Worm (Caenorhabditis elegans) whole organism, late embryonic: ENCODE data around the gene mab-7.

Source experiments
- K02D7.2 ChIP-seq: sonication (generic microtip); optimal IDR thresholded peaks from 2 replicates; lab custom pipeline; 2017; ENCODE audit warnings: mild to moderate bottlenecking, missing genetic modification characterization, missing compliant biosample characterization
- ahr-1 ChIP-seq: sonication (generic microtip); optimal IDR thresholded peaks from 2 replicates; lab custom pipeline; 2016; ENCODE audit warnings: missing genetic modification characterization, missing compliant biosample characterization
- ceh-18 ChIP-seq: sonication (generic microtip); optimal IDR thresholded peaks from 2 replicates; lab custom pipeline; 2016; ENCODE audit warnings: missing genetic modification characterization, missing compliant biosample characterization
- ceh-19 ChIP-seq: fragments of 200-800 bp; sonication (Bioruptor generic); optimal IDR thresholded peaks from 2 replicates; lab custom pipeline; 2018; ENCODE audit warnings: mild to moderate bottlenecking, missing genetic modification characterization, missing compliant biosample characterization
- ceh-2 ChIP-seq: sonication (generic microtip); optimal IDR thresholded peaks from 2 replicates; lab custom pipeline; 2016; ENCODE audit warnings: missing genotype, missing genetic modification characterization, missing compliant biosample characterization
- ceh-30 ChIP-seq: fragments of 150-350 bp; optimal IDR thresholded peaks from 2 replicates; lab custom pipeline; 2014; ENCODE audit warnings: missing biosample characterization, missing genetic modification characterization
- ceh-31 ChIP-seq: sonication (generic microtip); optimal IDR thresholded peaks from 2 replicates; lab custom pipeline; 2016; ENCODE audit warnings: missing genetic modification characterization, missing compliant biosample characterization
- ceh-34 ChIP-seq: sonication (generic microtip); optimal IDR thresholded peaks from 2 replicates; lab custom pipeline; 2016; ENCODE audit warnings: mild to moderate bottlenecking, missing genetic modification characterization, missing compliant biosample characterization
- ceh-45 ChIP-seq: fragments of 200-800 bp; sonication (Bioruptor generic); IDR thresholded peaks from 2 replicates; pipeline ENCODE4 v1.3.6; 2022; ENCODE audit warnings: missing genetic modification reagents, missing genetic modification characterization, missing compliant biosample characterization
- ceh-48 ChIP-seq: sonication (generic microtip); optimal IDR thresholded peaks from 2 replicates; lab custom pipeline; 2016; ENCODE audit warnings: missing genetic modification characterization, inconsistent platforms, missing compliant biosample characterization
- ceh-9 ChIP-seq: sonication (generic microtip); optimal IDR thresholded peaks from 2 replicates; lab custom pipeline; 2016; ENCODE audit warnings: mild to moderate bottlenecking, missing genetic modification characterization, inconsistent platforms, missing compliant biosample characterization
- dve-1 ChIP-seq: sonication (generic microtip); optimal IDR thresholded peaks from 2 replicates; lab custom pipeline; 2017; ENCODE audit warnings: antibody characterized with exemption, mild to moderate bottlenecking, missing genetic modification characterization, missing compliant biosample characterization
- elt-4 ChIP-seq: sonication (generic microtip); optimal IDR thresholded peaks from 2 replicates; lab custom pipeline; 2016; ENCODE audit warnings: missing genetic modification characterization, missing compliant biosample characterization
- ets-4 ChIP-seq: sonication (generic microtip); optimal IDR thresholded peaks from 2 replicates; lab custom pipeline; 2016; ENCODE audit warnings: missing genetic modification characterization, missing compliant biosample characterization
- eyg-1 ChIP-seq: sonication (generic microtip); optimal IDR thresholded peaks from 2 replicates; lab custom pipeline; 2016; ENCODE audit warnings: missing genotype, missing genetic modification characterization, missing compliant biosample characterization
- fkh-10 ChIP-seq: fragments of 150-350 bp; optimal IDR thresholded peaks from 2 replicates; lab custom pipeline; 2014; ENCODE audit warnings: missing biosample characterization, missing genetic modification reagents, missing genetic modification characterization
- hlh-30 ChIP-seq: sonication (generic microtip); optimal IDR thresholded peaks from 2 replicates; lab custom pipeline; 2017; ENCODE audit warnings: antibody characterized with exemption, missing genetic modification characterization, missing compliant biosample characterization; ENCODE audit not compliant: insufficient read depth
- hlh-6 ChIP-seq: sonication (generic microtip); optimal IDR thresholded peaks from 2 replicates; lab custom pipeline; 2016; ENCODE audit warnings: missing genotype, missing genetic modification characterization, missing compliant biosample characterization
- lim-6 ChIP-seq: sonication (generic microtip); optimal IDR thresholded peaks from 2 replicates; lab custom pipeline; 2016; ENCODE audit warnings: missing genetic modification characterization, missing compliant biosample characterization
- madf-2 ChIP-seq: sonication (generic microtip); optimal IDR thresholded peaks from 2 replicates; lab custom pipeline; 2017; ENCODE audit warnings: missing genetic modification characterization, missing compliant biosample characterization
- nfya-1 ChIP-seq: sonication (generic microtip); optimal IDR thresholded peaks from 2 replicates; lab custom pipeline; 2017; ENCODE audit warnings: missing genetic modification characterization, mild to moderate bottlenecking, missing compliant biosample characterization, antibody characterized with exemption, moderate library complexity
- nhr-232 ChIP-seq: sonication (generic microtip); optimal IDR thresholded peaks from 2 replicates; lab custom pipeline; 2016; ENCODE audit warnings: missing genetic modification characterization, missing compliant biosample characterization
- pha-4 ChIP-seq: fragments of 150-350 bp; optimal IDR thresholded peaks from 2 replicates; lab custom pipeline; 2018; ENCODE audit warnings: missing biosample characterization, missing genetic modification reagents, missing genetic modification characterization
- ref-2 ChIP-seq: sonication (generic microtip); optimal IDR thresholded peaks from 2 replicates; lab custom pipeline; 2016; ENCODE audit warnings: missing genetic modification characterization, missing compliant biosample characterization
- sdc-2 ChIP-seq: sonication (generic microtip); optimal IDR thresholded peaks from 2 replicates; lab custom pipeline; 2016; ENCODE audit warnings: missing genotype, missing genetic modification characterization, missing compliant biosample characterization
- sox-4 ChIP-seq: sonication (generic microtip); optimal IDR thresholded peaks from 2 replicates; lab custom pipeline; 2017; ENCODE audit warnings: mild to moderate bottlenecking, missing genetic modification characterization, inconsistent platforms, missing compliant biosample characterization
- syd-9 ChIP-seq: sonication (generic microtip); optimal IDR thresholded peaks from 2 replicates; lab custom pipeline; 2016; ENCODE audit warnings: mild to moderate bottlenecking, missing genetic modification characterization, moderate library complexity, missing compliant biosample characterization
- ttx-3 ChIP-seq: sonication (generic microtip); optimal IDR thresholded peaks from 2 replicates; lab custom pipeline; 2016; ENCODE audit warnings: missing genetic modification reagents, missing genetic modification characterization, missing compliant biosample characterization
- unc-3 ChIP-seq, 2 experiments: fragments of 200-800 bp in 1 of 2; sonication (Bioruptor generic) in 1 of 2; sonication (generic microtip) in 1 of 2; conservative IDR thresholded peaks in 1 of 2; optimal IDR thresholded peaks in 1 of 2; 2 replicates each; pipeline versions ENCODE4 v1.3.6 to Lab custom; 2016 to 2022; ENCODE audit warnings: missing compliant biosample characterization in 2 of 2, missing genetic modification characterization in 2 of 2, missing genetic modification reagents in 1 of 2
- unc-42 ChIP-seq: sonication (generic microtip); optimal IDR thresholded peaks from 2 replicates; lab custom pipeline; 2016; ENCODE audit warnings: missing genotype, missing genetic modification characterization, missing compliant biosample characterization
- ztf-16 ChIP-seq: sonication (generic microtip); optimal IDR thresholded peaks from 2 replicates; lab custom pipeline; 2017; ENCODE audit warnings: missing genetic modification characterization, missing compliant biosample characterization

Gene mab-7

DNA sequence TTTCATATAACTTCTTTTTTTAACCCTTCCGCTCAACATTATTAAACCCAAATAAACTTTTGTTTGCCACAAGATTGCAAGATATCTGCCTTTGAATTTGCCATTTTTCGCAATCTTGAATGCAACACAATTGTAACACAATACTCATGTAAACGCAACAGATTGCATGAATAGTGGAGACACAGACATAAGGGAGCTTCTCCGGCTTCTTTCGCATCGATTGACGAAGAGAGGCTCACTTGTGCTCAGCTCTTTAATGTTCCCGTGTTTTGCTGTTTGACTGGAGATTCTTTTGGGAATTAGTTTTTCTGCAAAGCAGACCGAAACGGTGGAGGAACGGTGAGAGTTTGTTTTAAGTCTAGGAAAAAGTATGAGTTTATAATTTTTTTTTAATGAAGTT lies 38.4 kb downstream of the mab-7 start, which contains the start of gene F56F10.2:
Gene F56F10.2, plus strand, starts transcription at position 215 of the 400 bp plus-strand sequence.
- no peak for TF ChIP-seq lim-6 (tag; lab: Kevin White, UChicago)
- TF ChIP-seq hlh-30 (tag; lab: Kevin White, UChicago) = no peak
- peak; percentile 85 for TF ChIP-seq ceh-34
- TF ChIP-seq ceh-19 (GFP tag; lab: Kevin White, UChicago) = peak; percentile 21
- peak; percentile 58 for TF ChIP-seq unc-42
- peak; percentile 58 for TF ChIP-seq ceh-48
- TF ChIP-seq ceh-31 (tag; lab: Kevin White, UChicago) = peak; percentile 11

DNA sequence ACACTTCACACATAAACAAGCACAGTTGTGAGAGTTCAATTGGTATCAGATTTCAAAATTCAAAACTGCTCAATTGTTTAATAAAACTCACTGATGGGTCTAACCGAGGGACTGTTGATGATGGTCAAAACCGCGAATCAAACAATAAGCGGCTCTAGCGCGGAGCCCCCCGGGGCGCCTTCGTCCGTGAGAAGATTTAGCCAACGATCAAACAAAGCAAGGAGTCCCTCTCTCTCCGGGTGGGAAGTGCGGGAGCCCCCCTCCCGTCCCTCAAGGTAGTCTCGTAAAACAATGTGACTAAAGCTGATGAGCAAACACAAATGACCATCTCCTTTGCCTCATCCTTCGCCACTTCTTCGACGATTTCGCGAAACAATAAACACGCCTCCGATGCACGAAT lies 40.2 kb downstream of the mab-7 start:
- TF ChIP-seq ref-2 (tag; lab: Kevin White, UChicago) (peak; percentile 32), ceh-2 (tag; lab: Kevin White, UChicago) (peak; percentile 14), ztf-16 (tag; lab: Kevin White, UChicago) (no peak), ceh-34 (peak; percentile 55)

ce11 chrX:853604-854003 lies 44.2 kb downstream of the mab-7 start:
- TF ChIP-seq ahr-1 (tag; lab: Kevin White, UChicago) (no peak), sox-4 (no peak), ceh-30 (no peak), syd-9 (tag; lab: Kevin White, UChicago) (no peak), ceh-9 (tag; lab: Kevin White, UChicago) (no peak)

- no peak for TF ChIP-seq unc-3 (GFP tag; conservative IDR thresholded peaks at IDR 0.05; lab: Robert Waterston, UW)
- no peak for TF ChIP-seq unc-3 (tag; optimal IDR thresholded peaks at IDR 0.05; lab: Kevin White, UChicago)
- TF ChIP-seq sdc-2 (tag; lab: Kevin White, UChicago) = peak; percentile 42
- peak; percentile 84 for TF ChIP-seq ceh-31 (tag; lab: Kevin White, UChicago)
These were observed 45.0 kb downstream of the mab-7 start for ce11 chrX:852739-853268.

DNA sequence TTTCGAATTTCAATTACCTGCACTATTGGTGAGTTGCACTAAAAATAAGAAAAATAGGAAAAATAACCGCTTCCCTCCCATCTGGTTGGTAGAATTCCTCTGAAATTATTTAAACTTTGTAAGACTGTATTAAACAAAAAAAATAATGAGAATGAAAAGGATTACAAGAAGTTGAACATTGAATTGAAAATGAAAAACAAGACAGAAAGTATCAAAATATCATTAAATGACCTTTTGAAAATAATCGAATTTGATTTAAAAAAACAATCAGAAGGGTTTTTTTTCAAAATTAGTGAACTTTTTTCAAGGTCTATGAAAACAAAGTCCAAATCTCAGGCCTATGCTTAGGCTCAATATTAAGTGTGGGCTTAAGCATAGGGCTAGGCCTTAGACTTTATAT lies 46.4 kb downstream of the mab-7 start, which contains the start of gene igcm-1:
Gene igcm-1, minus strand, starts transcription at position 101 of the 400 bp plus-strand sequence.
- TF ChIP-seq madf-2 (tag; lab: Kevin White, UChicago) (no peak), ceh-48 (no peak), ets-4 (tag; lab: Kevin White, UChicago) (no peak), pha-4 (tag; lab: Kevin White, UChicago) (no peak), unc-42 (no peak), nfya-1 (tag; lab: Kevin White, UChicago) (no peak)

DNA sequence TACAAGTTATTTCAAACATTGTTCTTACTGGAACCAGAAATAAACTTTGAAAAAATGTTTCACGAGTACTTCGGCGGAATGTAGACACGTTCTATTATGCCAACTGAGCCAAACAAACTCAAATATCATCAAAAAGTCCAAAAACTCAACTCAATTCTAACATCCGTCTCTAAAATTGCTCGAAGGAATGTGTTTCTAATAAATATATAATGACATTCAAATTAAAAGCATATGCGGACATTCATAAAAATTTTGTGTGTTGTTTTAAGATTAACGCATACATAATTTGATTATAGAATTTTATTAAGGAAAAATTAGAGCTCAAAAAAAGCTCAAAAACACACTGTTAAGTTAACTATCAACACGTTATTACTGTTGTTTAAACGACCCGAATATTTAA lies 52.4 kb downstream of the mab-7 start:
- TF ChIP-seq K02D7.2 (tag; lab: Kevin White, UChicago) (no peak), elt-4 (no peak), dve-1 (no peak)
- TF ChIP-seq, all 69 proteins: peak for 0

- peak; percentile 6 for TF ChIP-seq ceh-31 (tag; lab: Kevin White, UChicago)
- TF ChIP-seq ttx-3 (tag; lab: Kevin White, UChicago) = no peak
- TF ChIP-seq fkh-10 (GFP tag; lab: Kevin White, UChicago) = no peak
- TF ChIP-seq hlh-6 (tag; lab: Kevin White, UChicago) = no peak
- no peak for TF ChIP-seq nhr-232 (tag; lab: Kevin White, UChicago)
- no peak for TF ChIP-seq eyg-1 (tag; lab: Kevin White, UChicago)
- no peak for TF ChIP-seq nfya-1 (tag; lab: Kevin White, UChicago)
- peak; percentile 31 for TF ChIP-seq ceh-18 (tag; lab: Kevin White, UChicago)
- peak; percentile 23 for TF ChIP-seq sdc-2 (tag; lab: Kevin White, UChicago)
- no peak for TF ChIP-seq ceh-45 (GFP tag; lab: Robert Waterston, UW)
- no peak for TF ChIP-seq ceh-2 (tag; lab: Kevin White, UChicago)
- peak; percentile 59 for TF ChIP-seq unc-42
- no peak for TF ChIP-seq sox-4
These were observed 53.2 kb downstream of the mab-7 start for ce11 chrX:844649-845048.
